Fruit fly (Drosophila melanogaster) whole organism, embryonic: ENCODE data around the gene rumi.

ENCODE experiments used
- Hr39 ChIP-seq: fragments of >200 bp; optimal IDR thresholded peaks from 2 replicates; lab custom pipeline; 2017
- ase ChIP-seq: fragments of 200-800 bp; sonication (Bioruptor generic); IDR thresholded peaks from 3 replicates; pipeline ENCODE4 v1.3.6; 2022; ENCODE audit warnings: missing biosample characterization, missing genetic modification characterization
- ham ChIP-seq: fragments of 200-800 bp; sonication (Bioruptor generic); IDR thresholded peaks from 2 replicates; pipeline ENCODE4 v1.3.6; 2022; ENCODE audit warnings: missing biosample characterization, missing genetic modification characterization
- sim ChIP-seq: fragments of 200-800 bp; sonication (Bioruptor generic); IDR thresholded peaks from 2 replicates; pipeline ENCODE4 v1.3.6; 2022; ENCODE audit warnings: missing biosample characterization, missing genetic modification characterization

dm6 chr3R:22793953-22794352 lies 43.6 kb upstream of the rumi start:
- TF ChIP-seq sim (GFP tag; lab: Robert Waterston, UW) (no peak), Hr39 (lab: Kevin White, UChicago) (no peak), ham (GFP tag; lab: Robert Waterston, UW) (no peak), ase (GFP tag; lab: Robert Waterston, UW) (no peak)
